Worm (Caenorhabditis elegans) whole organism, late embryonic: ENCODE measurements around the gene C34E10.12.
A peak's percentile ranks its signal among the peaks of the same experiment; 100 is the strongest.

Experiments used
- K09A11.1 ChIP-seq: sonication (generic microtip); optimal IDR thresholded peaks from 2 replicates; lab custom pipeline; 2017; ENCODE audit warnings: antibody characterized with exemption, mild to moderate bottlenecking, missing genetic modification characterization, missing compliant biosample characterization; ENCODE audit not compliant: insufficient read depth
- T23F11.4 ChIP-seq: fragments of 200-800 bp; sonication (Bioruptor generic); optimal IDR thresholded peaks from 2 replicates; lab custom pipeline; 2018; ENCODE audit warnings: mild to moderate bottlenecking, missing genetic modification characterization, missing compliant biosample characterization
- Y22D7AL.16 ChIP-seq: sonication (generic microtip); optimal IDR thresholded peaks from 2 replicates; lab custom pipeline; 2016; ENCODE audit warnings: missing genetic modification characterization, missing compliant biosample characterization
- ceh-14 ChIP-seq: sonication (generic microtip); optimal IDR thresholded peaks from 2 replicates; lab custom pipeline; 2016; ENCODE audit warnings: missing genotype, missing genetic modification characterization, missing compliant biosample characterization
- ceh-18 ChIP-seq: sonication (generic microtip); optimal IDR thresholded peaks from 2 replicates; lab custom pipeline; 2016; ENCODE audit warnings: missing genetic modification characterization, missing compliant biosample characterization
- ceh-30 ChIP-seq: fragments of 150-350 bp; optimal IDR thresholded peaks from 2 replicates; lab custom pipeline; 2014; ENCODE audit warnings: missing biosample characterization, missing genetic modification characterization
- ceh-48 ChIP-seq: sonication (generic microtip); optimal IDR thresholded peaks from 2 replicates; lab custom pipeline; 2016; ENCODE audit warnings: missing genetic modification characterization, inconsistent platforms, missing compliant biosample characterization
- ceh-6 ChIP-seq: fragments of 200-800 bp; sonication (Bioruptor generic); optimal IDR thresholded peaks from 2 replicates; lab custom pipeline; 2018; ENCODE audit warnings: mild to moderate bottlenecking, missing genetic modification characterization, missing compliant biosample characterization
- che-1 ChIP-seq: sonication (generic microtip); optimal IDR thresholded peaks from 2 replicates; lab custom pipeline; 2016; ENCODE audit warnings: mild to moderate bottlenecking, missing genetic modification characterization, missing compliant biosample characterization
- elt-2 ChIP-seq: sonication (generic microtip); optimal IDR thresholded peaks from 2 replicates; lab custom pipeline; 2016; ENCODE audit warnings: missing genetic modification reagents, missing genetic modification characterization, missing compliant biosample characterization
- ets-4 ChIP-seq: sonication (generic microtip); optimal IDR thresholded peaks from 2 replicates; lab custom pipeline; 2016; ENCODE audit warnings: missing genetic modification characterization, missing compliant biosample characterization
- eyg-1 ChIP-seq: sonication (generic microtip); optimal IDR thresholded peaks from 2 replicates; lab custom pipeline; 2016; ENCODE audit warnings: missing genotype, missing genetic modification characterization, missing compliant biosample characterization
- fax-1 ChIP-seq: sonication (generic microtip); optimal IDR thresholded peaks from 2 replicates; lab custom pipeline; 2016; ENCODE audit warnings: missing genotype, missing genetic modification characterization, missing compliant biosample characterization
- fkh-10 ChIP-seq: fragments of 150-350 bp; optimal IDR thresholded peaks from 2 replicates; lab custom pipeline; 2014; ENCODE audit warnings: missing biosample characterization, missing genetic modification reagents, missing genetic modification characterization
- fkh-6 ChIP-seq: sonication (generic microtip); optimal IDR thresholded peaks from 2 replicates; lab custom pipeline; 2016; ENCODE audit warnings: missing genetic modification characterization, missing compliant biosample characterization
- gmeb-2 ChIP-seq: sonication (generic microtip); optimal IDR thresholded peaks from 2 replicates; lab custom pipeline; 2016; ENCODE audit warnings: missing genetic modification characterization, inconsistent platforms, missing compliant biosample characterization
- hlh-15 ChIP-seq: sonication (generic microtip); optimal IDR thresholded peaks from 2 replicates; lab custom pipeline; 2016; ENCODE audit warnings: missing genetic modification characterization, missing compliant biosample characterization
- lin-11 ChIP-seq: fragments of 200-800 bp; sonication (Bioruptor generic); optimal IDR thresholded peaks from 2 replicates; lab custom pipeline; 2018; ENCODE audit warnings: mild to moderate bottlenecking, missing genetic modification characterization, missing compliant biosample characterization
- madf-2 ChIP-seq: sonication (generic microtip); optimal IDR thresholded peaks from 2 replicates; lab custom pipeline; 2017; ENCODE audit warnings: missing genetic modification characterization, missing compliant biosample characterization
- mec-3 ChIP-seq: sonication (generic microtip); optimal IDR thresholded peaks from 2 replicates; lab custom pipeline; 2016; ENCODE audit warnings: borderline replicate concordance, missing genetic modification characterization, missing compliant biosample characterization
- nhr-11 ChIP-seq: fragments of 150-350 bp; optimal IDR thresholded peaks from 2 replicates; lab custom pipeline; 2014; ENCODE audit warnings: missing biosample characterization, missing genetic modification characterization
- nhr-232 ChIP-seq: sonication (generic microtip); optimal IDR thresholded peaks from 2 replicates; lab custom pipeline; 2016; ENCODE audit warnings: missing genetic modification characterization, missing compliant biosample characterization
- npax-4 ChIP-seq: sonication (generic microtip); optimal IDR thresholded peaks from 2 replicates; lab custom pipeline; 2016; ENCODE audit warnings: missing genetic modification characterization, missing compliant biosample characterization
- odd-2 ChIP-seq: sonication (generic microtip); optimal IDR thresholded peaks from 2 replicates; lab custom pipeline; 2017; ENCODE audit warnings: antibody characterized with exemption, mild to moderate bottlenecking, missing genetic modification characterization, missing compliant biosample characterization
- pax-1 ChIP-seq: fragments of 150-350 bp; optimal IDR thresholded peaks from 2 replicates; lab custom pipeline; 2014; ENCODE audit warnings: missing biosample characterization, missing genetic modification characterization
- pqm-1 ChIP-seq: sonication (generic microtip); optimal IDR thresholded peaks from 2 replicates; lab custom pipeline; 2016; ENCODE audit warnings: missing genetic modification characterization, missing compliant biosample characterization
- pros-1 ChIP-seq: fragments of 150-350 bp; optimal IDR thresholded peaks from 2 replicates; lab custom pipeline; 2014; ENCODE audit warnings: missing biosample characterization, missing genetic modification reagents, missing genetic modification characterization
- sox-2 ChIP-seq: fragments of 200-800 bp; sonication (Bioruptor generic); IDR thresholded peaks from 2 replicates; pipeline ENCODE4 v1.3.6; 2022; ENCODE audit warnings: missing genetic modification reagents, missing genetic modification characterization, missing compliant biosample characterization
- unc-3 ChIP-seq, 2 experiments: fragments of 200-800 bp in 1 of 2; sonication (Bioruptor generic) in 1 of 2; sonication (generic microtip) in 1 of 2; conservative IDR thresholded peaks in 1 of 2; optimal IDR thresholded peaks in 1 of 2; 2 replicates each; pipeline versions ENCODE4 v1.3.6 to Lab custom; 2016 to 2022; ENCODE audit warnings: missing compliant biosample characterization in 2 of 2, missing genetic modification characterization in 2 of 2, missing genetic modification reagents in 1 of 2
- unc-42 ChIP-seq: sonication (generic microtip); optimal IDR thresholded peaks from 2 replicates; lab custom pipeline; 2016; ENCODE audit warnings: missing genotype, missing genetic modification characterization, missing compliant biosample characterization

The C34E10.12 gene

ce11 chrIII:5228839-5229238, 1.2 kb upstream of the C34E10.12 start:
- TF ChIP-seq ceh-14 (tag; lab: Kevin White, UChicago) (no peak), unc-3 (GFP tag; conservative IDR thresholded peaks at IDR 0.05; lab: Robert Waterston, UW) (no peak), unc-3 (tag; optimal IDR thresholded peaks at IDR 0.05; lab: Kevin White, UChicago) (no peak), sox-2 (GFP tag; lab: Robert Waterston, UW) (no peak), nhr-232 (tag; lab: Kevin White, UChicago) (no peak), odd-2 (no peak), che-1 (tag; lab: Kevin White, UChicago) (no peak), fkh-6 (tag; lab: Kevin White, UChicago) (no peak)

ce11 chrIII:5225321-5225720, 2.4 kb downstream of the C34E10.12 start, which contains the start of gene nex-1:
TSS of gene nex-1 (plus strand) at chrIII:5225621.
- TF ChIP-seq ets-4 (tag; lab: Kevin White, UChicago): no peak
- no peak for TF ChIP-seq mec-3
- no peak for TF ChIP-seq eyg-1 (tag; lab: Kevin White, UChicago)
- TF ChIP-seq lin-11 (tag; lab: Kevin White, UChicago): no peak
- no peak for TF ChIP-seq gmeb-2
- no peak for TF ChIP-seq ceh-14 (tag; lab: Kevin White, UChicago)
- TF ChIP-seq Y22D7AL.16 (tag; lab: Kevin White, UChicago): no peak

ce11 chrIII:5224908-5225307, 2.8 kb downstream of the C34E10.12 start:
- TF ChIP-seq unc-42 (tag; lab: Kevin White, UChicago): no peak
- TF ChIP-seq ceh-18 (tag; lab: Kevin White, UChicago): peak; percentile 12

- TF ChIP-seq hlh-15 (tag; lab: Kevin White, UChicago): no peak
- TF ChIP-seq fax-1: no peak
- no peak for TF ChIP-seq nhr-11 (tag; lab: Kevin White, UChicago)
- TF ChIP-seq elt-2: no peak
- TF ChIP-seq ceh-6 (GFP tag; lab: Kevin White, UChicago): no peak
- TF ChIP-seq madf-2 (tag; lab: Kevin White, UChicago): no peak
- no peak for TF ChIP-seq ceh-48 (tag; lab: Kevin White, UChicago)
- TF ChIP-seq, all 69 proteins: peak for 0
These were observed 4.9 kb downstream of the C34E10.12 start for ce11 chrIII:5222777-5223176.

- TF ChIP-seq pqm-1 (no peak), ets-4 (tag; lab: Kevin White, UChicago) (no peak), pros-1 (tag; lab: Kevin White, UChicago) (no peak), nhr-232 (tag; lab: Kevin White, UChicago) (no peak)
These were observed 5.9 kb downstream of the C34E10.12 start for ce11 chrIII:5221820-5222219.

- TF ChIP-seq ceh-30 (tag; lab: Kevin White, UChicago) (no peak), unc-3 (GFP tag; conservative IDR thresholded peaks at IDR 0.05; lab: Robert Waterston, UW) (no peak), unc-3 (tag; optimal IDR thresholded peaks at IDR 0.05; lab: Kevin White, UChicago) (peak; percentile 33)
These were observed 9.0 kb downstream of the C34E10.12 start, which contains the start of gene ZC155.2 for ce11 chrIII:5218687-5219086. TSS of gene ZC155.2 (plus strand) at chrIII:5218987.

ce11 chrIII:5217511-5217910, 10.2 kb downstream of the C34E10.12 start, which contains the start of gene cutl-19:
TSS of gene cutl-19 (minus strand) at chrIII:5217611.
- no peak for TF ChIP-seq pax-1 (tag; lab: Kevin White, UChicago)
- no peak for TF ChIP-seq ceh-18 (tag; lab: Kevin White, UChicago)
- TF ChIP-seq npax-4 (tag; lab: Kevin White, UChicago): no peak
- no peak for TF ChIP-seq T23F11.4 (GFP tag; lab: Kevin White, UChicago)
- no peak for TF ChIP-seq K09A11.1 (tag; lab: Kevin White, UChicago)
- TF ChIP-seq fkh-10: no peak
- TF ChIP-seq sox-2 (GFP tag; lab: Robert Waterston, UW): no peak
